Fruit fly (Drosophila melanogaster): ENCODE data around the gene ort.

ort gene

DNA sequence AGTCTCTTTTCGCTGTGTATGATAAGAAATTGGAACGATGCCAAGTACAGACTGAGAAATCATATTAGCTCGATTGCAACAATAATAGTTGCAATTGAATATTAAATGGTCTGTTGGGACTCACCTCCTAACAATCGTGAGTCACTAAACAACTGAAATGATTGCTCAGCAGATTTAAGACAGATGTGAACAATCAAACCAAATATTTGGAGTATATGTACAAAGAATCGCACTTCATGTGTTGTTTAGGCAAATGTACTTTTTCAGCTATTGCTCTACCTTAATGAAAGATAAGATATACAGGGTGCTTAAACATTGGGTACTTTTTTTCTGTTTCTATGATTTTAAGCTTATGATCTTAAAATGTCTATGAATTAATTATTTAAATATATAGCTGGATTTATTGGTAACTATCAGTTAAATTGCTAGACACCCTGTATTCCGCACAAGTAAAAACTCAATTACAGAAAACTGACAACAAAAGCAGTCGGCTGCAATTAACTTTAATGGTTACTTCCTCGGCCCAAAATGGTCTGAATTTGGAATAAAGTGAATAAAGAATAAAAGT lies 18.0 kb upstream of the ort start (continued):
- TF ChIP-seq CG2712 (tag; optimal IDR thresholded peaks at IDR 0.05): peak; percentile 89
- peak; percentile 86 for TF ChIP-seq CG13894 (tag; optimal IDR thresholded peaks at IDR 0.05)
- TF ChIP-seq Poxn (GFP tag; IDR thresholded peaks at IDR 0.05): peak; percentile 59; the same call in 1 of the 2 replicates
- TF ChIP-seq CG8944 (GFP tag; optimal IDR thresholded peaks at IDR 0.05): peak; percentile 36
- TF ChIP-seq exex (tag; optimal IDR thresholded peaks at IDR 0.05): peak; percentile 66
- TF ChIP-seq Side (GFP tag; optimal IDR thresholded peaks at IDR 0.05): peak; percentile 8
- TF ChIP-seq CG18011 (GFP tag; optimal IDR thresholded peaks at IDR 0.05): peak; percentile 19
- TF ChIP-seq CG2199 (GFP tag; IDR thresholded peaks at IDR 0.05): 0 out of 3 replicates have a peak, but pooled peaks have one; percentile 65
- TF ChIP-seq Nf-YB (GFP tag; optimal IDR thresholded peaks at IDR 0.05): peak; percentile 76
- peak; percentile 60 for TF ChIP-seq tio (GFP tag; optimal IDR thresholded peaks at IDR 0.05)
- peak; percentile 88 for TF ChIP-seq al (GFP tag; IDR thresholded peaks at IDR 0.05)
- peak; percentile 80; the same call in 1 of the 3 replicates for TF ChIP-seq CG3726 (GFP tag; IDR thresholded peaks at IDR 0.05)
- TF ChIP-seq CG2875 (GFP tag; optimal IDR thresholded peaks at IDR 0.05): peak; percentile 76
- peak; percentile 69 for TF ChIP-seq sug (tag; optimal IDR thresholded peaks at IDR 0.05)
- TF ChIP-seq lov (optimal IDR thresholded peaks at IDR 0.05): no peak
- TF ChIP-seq lov (GFP tag; IDR thresholded peaks at IDR 0.05): peak; percentile 94
- peak; percentile 46 for TF ChIP-seq crc (GFP tag; optimal IDR thresholded peaks at IDR 0.05)
- TF ChIP-seq odd (GFP tag; optimal IDR thresholded peaks at IDR 0.05): peak; percentile 87
- TF ChIP-seq CG32532 (GFP tag; IDR thresholded peaks at IDR 0.05): peak; percentile 92
- TF ChIP-seq hkb (optimal IDR thresholded peaks at IDR 0.05): no peak
- peak; percentile 93 for TF ChIP-seq hkb (GFP tag; IDR thresholded peaks at IDR 0.05)
- peak; percentile 85 for TF ChIP-seq otp (GFP tag; IDR thresholded peaks at IDR 0.05)
- TF ChIP-seq nom (GFP tag; optimal IDR thresholded peaks at IDR 0.05): peak; percentile 44
- peak; percentile 58 for TF ChIP-seq Max (GFP tag; optimal IDR thresholded peaks at IDR 0.05)
- peak; percentile 90 for TF ChIP-seq HLH3B (GFP tag; IDR thresholded peaks at IDR 0.05)
- peak; percentile 89 for TF ChIP-seq CG17829 (tag; optimal IDR thresholded peaks at IDR 0.05)
- no peak for TF ChIP-seq CG6272 (GFP tag; IDR thresholded peaks at IDR 0.05)
- TF ChIP-seq CG6854 (GFP tag; optimal IDR thresholded peaks at IDR 0.05): peak; percentile 85
- peak; percentile 76 for TF ChIP-seq NFAT (GFP tag; IDR thresholded peaks at IDR 0.05)
- no peak for TF ChIP-seq TFAM (GFP tag; optimal IDR thresholded peaks at IDR 0.05)
- TF ChIP-seq Tbp (GFP tag; optimal IDR thresholded peaks at IDR 0.05): no peak
- peak; percentile 65; the same call in 2 of the 3 replicates for TF ChIP-seq Mrtf (GFP tag; IDR thresholded peaks at IDR 0.05)
- TF ChIP-seq Adf1 (GFP tag; IDR thresholded peaks at IDR 0.05): 0 out of 2 replicates have a peak, but pooled peaks have one; percentile 11
- TF ChIP-seq Mad (GFP tag; optimal IDR thresholded peaks at IDR 0.05): peak; percentile 34
- peak; percentile 64 for TF ChIP-seq CG7271 (tag; optimal IDR thresholded peaks at IDR 0.05)
- peak; percentile 87 for TF ChIP-seq CG18262 (tag; optimal IDR thresholded peaks at IDR 0.05)
- peak; percentile 46; the same call in 1 of the 3 replicates for TF ChIP-seq CG11093 (GFP tag; IDR thresholded peaks at IDR 0.05)
- TF ChIP-seq da (GFP tag; optimal IDR thresholded peaks at IDR 0.05): no peak
- TF ChIP-seq pita (GFP tag; optimal IDR thresholded peaks at IDR 0.05): no peak
- TF ChIP-seq CG11696 (GFP tag; IDR thresholded peaks at IDR 0.05): peak; percentile 90
- TF ChIP-seq CG10209 (GFP tag; optimal IDR thresholded peaks at IDR 0.05): peak; percentile 79
- TF ChIP-seq lola (GFP tag; optimal IDR thresholded peaks at IDR 0.05): peak in 1 of 3 experiments; percentile 71
- no peak for TF ChIP-seq Dp (GFP tag; optimal IDR thresholded peaks at IDR 0.05)
- peak; percentile 87 for TF ChIP-seq BtbVII (GFP tag; optimal IDR thresholded peaks at IDR 0.05)
- peak; percentile 82 for TF ChIP-seq dmrt11E (tag; optimal IDR thresholded peaks at IDR 0.05)
- no peak for TF ChIP-seq pan (optimal IDR thresholded peaks at IDR 0.05)
- peak in 1 of 2 experiments; percentile 94 for TF ChIP-seq pan (GFP tag; optimal IDR thresholded peaks at IDR 0.05 in 1 of 2, IDR thresholded peaks at IDR 0.05 in 1 of 2)
- peak; percentile 56 for TF ChIP-seq Camta (GFP tag; optimal IDR thresholded peaks at IDR 0.05)
- peak; percentile 94 for TF ChIP-seq CG17359 (tag; optimal IDR thresholded peaks at IDR 0.05)
- TF ChIP-seq CG15601 (tag; optimal IDR thresholded peaks at IDR 0.05): peak; percentile 86
